Worm (Caenorhabditis elegans) whole organism, L4 larva: Measurements from ENCODE around the gene C41C4.9.

Source experiments
- R02D3.7 ChIP-seq: fragments of 150-350 bp; sonication (generic microtip); optimal IDR thresholded peaks from 3 replicates; lab custom pipeline; 2014; ENCODE audit warnings: missing biosample characterization, missing genetic modification characterization
- dmd-8 ChIP-seq: fragments of 200-800 bp; sonication (Bioruptor generic); IDR thresholded peaks from 2 replicates; pipeline ENCODE4 v1.3.6; 2022; ENCODE audit warnings: missing genetic modification characterization, missing compliant biosample characterization
- jun-1 ChIP-seq: fragments of 150-350 bp; optimal IDR thresholded peaks from 2 replicates; lab custom pipeline; 2014; ENCODE audit warnings: missing biosample characterization, missing genetic modification reagents, missing genetic modification characterization

- TF ChIP-seq dmd-8 (GFP tag; lab: Robert Waterston, UW): no peak
- TF ChIP-seq jun-1 (tag; lab: Kevin White, UChicago): no peak
- no peak for TF ChIP-seq R02D3.7 (tag; lab: Kevin White, UChicago)
Measured at ce11 chrII:8124867-8125266, 17.4 kb downstream of the C41C4.9 start, which contains the start of gene ire-1.
